Worm (Caenorhabditis elegans) whole organism, young adult: ENCODE data around the gene T03G11.10.

Source experiments
- F52B5.7 ChIP-seq: sonication (generic microtip); optimal IDR thresholded peaks from 2 replicates; lab custom pipeline; 2016; ENCODE audit warnings: mild to moderate bottlenecking, missing genetic modification characterization, missing compliant biosample characterization
- T07F8.4 ChIP-seq: sonication (generic microtip); optimal IDR thresholded peaks from 2 replicates; lab custom pipeline; 2016; ENCODE audit warnings: mild to moderate bottlenecking, missing genetic modification characterization, moderate library complexity, missing compliant biosample characterization
- ama-1 ChIP-seq, 3 experiments: fragments of 150-350 bp in 1 of 3; sonication (generic microtip) in 2 of 3; optimal IDR thresholded peaks; 2 replicates each; lab custom pipeline; 2014 to 2018; ENCODE audit warnings: missing biosample characterization in 2 of 3, missing genetic modification characterization in 2 of 3, missing genetic modification reagents in 2 of 3
- ceh-79 ChIP-seq: sonication (generic microtip); optimal IDR thresholded peaks from 2 replicates; lab custom pipeline; 2017; ENCODE audit warnings: mild to moderate bottlenecking, missing genetic modification characterization, missing compliant biosample characterization
- rpc-1 ChIP-seq, 2 experiments: fragments of 150-350 bp in 1 of 2; sonication (generic microtip) in 1 of 2; optimal IDR thresholded peaks; 2 replicates each; lab custom pipeline; 2014 to 2018; ENCODE audit warnings: missing biosample characterization in 1 of 2, missing genetic modification characterization in 1 of 2, missing genetic modification reagents in 1 of 2, missing genotype in 1 of 2
- ztf-28 ChIP-seq: fragments of 200-800 bp; sonication (Bioruptor generic); IDR thresholded peaks from 2 replicates; pipeline ENCODE4 v1.3.6; 2022; ENCODE audit warnings: missing genetic modification reagents, missing genetic modification characterization, missing compliant biosample characterization

ce11 chrX:5205561-5205960 is 34.6 kb upstream of the T03G11.10 start, which contains the start of gene H28G03.2:
- no peak for TF ChIP-seq T07F8.4
- TF ChIP-seq ama-1 (optimal IDR thresholded peaks at IDR 0.05; lab: Kevin White, UChicago): no peak
- TF ChIP-seq ama-1 (GFP tag; optimal IDR thresholded peaks at IDR 0.05; lab: Kevin White, UChicago): no peak
- TF ChIP-seq ztf-28 (GFP tag; lab: Robert Waterston, UW): no peak
- no peak for TF ChIP-seq ceh-79 (tag; lab: Kevin White, UChicago)
- TF ChIP-seq rpc-1 (optimal IDR thresholded peaks at IDR 0.05; lab: Kevin White, UChicago): no peak
- no peak for TF ChIP-seq rpc-1 (tag; optimal IDR thresholded peaks at IDR 0.05; lab: Kevin White, UChicago)
- no peak for TF ChIP-seq F52B5.7 (tag; lab: Kevin White, UChicago)
